Worm (Caenorhabditis elegans) whole organism, dauer: Measurements from ENCODE around the gene F11C1.4.

Experiments used
- unc-62 ChIP-seq: sonication (generic microtip); optimal IDR thresholded peaks from 2 replicates; lab custom pipeline; 2017; ENCODE audit warnings: missing biosample characterization, missing genetic modification reagents, missing genetic modification characterization

Gene F11C1.4

ce11 chrX:12976774-12977173, at the start of gene F11C1.4, which contains the start of gene F11C1.10:
TSS of gene F11C1.4 (plus strand) at chrX:12977074.
TSS of gene F11C1.10 (plus strand) at chrX:12977082.
- no peak for TF ChIP-seq unc-62 (GFP tag; lab: Kevin White, UChicago)

ce11 chrX:12928753-12929152, 48.1 kb upstream of the F11C1.4 start:
- TF ChIP-seq unc-62 (GFP tag; lab: Kevin White, UChicago): no peak

ce11 chrX:12929961-12930360, 46.9 kb upstream of the F11C1.4 start, which contains the start of gene C34E7.3:
TSS of gene C34E7.3 (plus strand) at chrX:12930261.
- TF ChIP-seq unc-62 (GFP tag; lab: Kevin White, UChicago): no peak

- no peak for TF ChIP-seq unc-62 (GFP tag; lab: Kevin White, UChicago)
Observed at ce11 chrX:12934768-12935167, 42.1 kb upstream of the F11C1.4 start, which contains the start of gene gmap-1. TSS of gene gmap-1 (minus strand) at chrX:12934978.

ce11 chrX:12935694-12936093, 41.2 kb upstream of the F11C1.4 start:
- TF ChIP-seq unc-62 (GFP tag; lab: Kevin White, UChicago): no peak

- no peak for TF ChIP-seq unc-62 (GFP tag; lab: Kevin White, UChicago)
Observed at ce11 chrX:12937521-12937920, 39.4 kb upstream of the F11C1.4 start.

ce11 chrX:12940811-12941210, 36.1 kb upstream of the F11C1.4 start, which contains the start of gene gmap-3:
TSS of gene gmap-3 (minus strand) at chrX:12940958.
- TF ChIP-seq unc-62 (GFP tag; lab: Kevin White, UChicago): no peak

ce11 chrX:12942296-12942695, 34.6 kb upstream of the F11C1.4 start:
- TF ChIP-seq unc-62 (GFP tag; lab: Kevin White, UChicago): no peak

ce11 chrX:12943166-12943565, 33.7 kb upstream of the F11C1.4 start, which contains the start of gene gmap-2:
TSS of gene gmap-2 (minus strand) at chrX:12943266.
- no peak for TF ChIP-seq unc-62 (GFP tag; lab: Kevin White, UChicago)

- no peak for TF ChIP-seq unc-62 (GFP tag; lab: Kevin White, UChicago)
Observed at ce11 chrX:12944661-12945060, 32.2 kb upstream of the F11C1.4 start.

ce11 chrX:12946533-12946932, 30.3 kb upstream of the F11C1.4 start, which contains the start of gene C05E7.3:
TSS of gene C05E7.3 (minus strand) at chrX:12946633.
- TF ChIP-seq unc-62 (GFP tag; lab: Kevin White, UChicago): no peak

- no peak for TF ChIP-seq unc-62 (GFP tag; lab: Kevin White, UChicago)
Observed at ce11 chrX:12951175-12951574, 25.7 kb upstream of the F11C1.4 start.

- no peak for TF ChIP-seq unc-62 (GFP tag; lab: Kevin White, UChicago)
Observed at ce11 chrX:12958897-12959296, 18.0 kb upstream of the F11C1.4 start.

- no peak for TF ChIP-seq unc-62 (GFP tag; lab: Kevin White, UChicago)
Observed at ce11 chrX:12965163-12965562, 11.7 kb upstream of the F11C1.4 start, which contains the start of gene frpr-2. TSS of gene frpr-2 (plus strand) at chrX:12965463.

ce11 chrX:12975595-12976089, 1.2 kb upstream of the F11C1.4 start, which contains the start of gene ppk-3:
TSS of gene ppk-3 (minus strand) at chrX:12975645.
- no peak for TF ChIP-seq unc-62 (GFP tag; lab: Kevin White, UChicago)

ce11 chrX:12977451-12977850, 577 bp downstream of the F11C1.4 start, which contains the start of gene F11C1.9:
TSS of gene F11C1.9 (minus strand) at chrX:12977551.
- TF ChIP-seq unc-62 (GFP tag; lab: Kevin White, UChicago): no peak

ce11 chrX:12978569-12978968, 1.7 kb downstream of the F11C1.4 start:
- no peak for TF ChIP-seq unc-62 (GFP tag; lab: Kevin White, UChicago)
